Worm (Caenorhabditis elegans) whole organism, L4 larva: Measurements from ENCODE around the gene sre-14.
A peak's percentile ranks its signal among the peaks of the same experiment; 100 is the strongest.

Experiments
- F37D6.2 ChIP-seq: sonication (generic microtip); optimal IDR thresholded peaks from 2 replicates; lab custom pipeline; 2016; ENCODE audit warnings: mild to moderate bottlenecking, missing genetic modification characterization, missing compliant biosample characterization
- T20F7.1 ChIP-seq: fragments of 200-800 bp; sonication (Bioruptor generic); optimal IDR thresholded peaks from 2 replicates; lab custom pipeline; 2018; ENCODE audit warnings: mild to moderate bottlenecking, missing genetic modification characterization, missing compliant biosample characterization
- T26A8.4 ChIP-seq: fragments of 200-800 bp; sonication (Bioruptor generic); IDR thresholded peaks from 2 replicates; pipeline ENCODE4 v1.3.6; 2022; ENCODE audit warnings: missing genetic modification characterization, missing compliant biosample characterization
- Y105C5A.15 ChIP-seq: fragments of 200-800 bp; sonication (Bioruptor generic); IDR thresholded peaks from 2 replicates; pipeline ENCODE4 v1.3.6; 2022; ENCODE audit warnings: missing genetic modification characterization, missing compliant biosample characterization
- Y75B8A.6 ChIP-seq: fragments of 200-800 bp; sonication (Bioruptor generic); IDR thresholded peaks from 2 replicates; pipeline ENCODE4 v1.3.6; 2022; ENCODE audit warnings: missing genetic modification reagents, missing genetic modification characterization, missing compliant biosample characterization
- ZK546.5 ChIP-seq, 2 experiments: sonication (generic microtip); optimal IDR thresholded peaks; 2 replicates each; lab custom pipeline; 2017; ENCODE audit warnings: missing biosample characterization in 2 of 2, missing genetic modification characterization in 2 of 2
- aha-1 ChIP-seq: fragments of 150-350 bp; peaks from one replicate; lab custom pipeline; 2014; ENCODE audit warnings: missing biosample characterization, missing genetic modification characterization
- aly-2 ChIP-seq: sonication (generic microtip); optimal IDR thresholded peaks from 2 replicates; lab custom pipeline; 2018; ENCODE audit warnings: missing biosample characterization, missing genetic modification characterization
- ama-1 ChIP-seq: fragments of 150-350 bp; optimal IDR thresholded peaks from 2 replicates; lab custom pipeline; 2014; ENCODE audit warnings: inconsistent platforms, mixed read lengths
- arid-1 ChIP-seq: fragments of 200-800 bp; sonication (Bioruptor generic); conservative IDR thresholded peaks from 2 replicates; pipeline ENCODE4 v1.3.6; 2022; ENCODE audit warnings: missing genetic modification reagents, missing genetic modification characterization, missing compliant biosample characterization
- attf-4 ChIP-seq: sonication (generic microtip); optimal IDR thresholded peaks from 3 replicates; lab custom pipeline; 2017; ENCODE audit warnings: missing biosample characterization, missing genetic modification characterization
- ceh-82 ChIP-seq: sonication (generic microtip); optimal IDR thresholded peaks from 2 replicates; lab custom pipeline; 2017; ENCODE audit warnings: missing biosample characterization, missing genetic modification characterization
- daf-16 ChIP-seq, 3 experiments: sonication (generic microtip); optimal IDR thresholded peaks; 2 replicates each; lab custom pipeline; 2016 to 2017; ENCODE audit warnings: missing genetic modification characterization in 3 of 3, missing genetic modification reagents in 3 of 3, mild to moderate bottlenecking in 2 of 3, missing compliant biosample characterization in 2 of 3, missing biosample characterization in 1 of 3, moderate library complexity in 1 of 3
- daf-19 ChIP-seq: fragments of 200-800 bp; sonication (Bioruptor generic); conservative IDR thresholded peaks from 2 replicates; pipeline ENCODE4 v1.3.6; 2022; ENCODE audit warnings: missing genetic modification characterization, missing compliant biosample characterization
- egl-43 ChIP-seq: fragments of 200-800 bp; sonication (Bioruptor generic); IDR thresholded peaks from 2 replicates; pipeline ENCODE4 v1.3.6; 2022; ENCODE audit warnings: missing genetic modification reagents, missing genetic modification characterization, missing compliant biosample characterization
- fkh-10 ChIP-seq: fragments of 150-350 bp; optimal IDR thresholded peaks from 2 replicates; lab custom pipeline; 2014; ENCODE audit warnings: missing biosample characterization, missing genetic modification reagents, missing genetic modification characterization
- gei-8 ChIP-seq: fragments of 200-800 bp; sonication (Bioruptor generic); optimal IDR thresholded peaks from 2 replicates; lab custom pipeline; 2018; ENCODE audit warnings: mild to moderate bottlenecking, missing genetic modification characterization, missing compliant biosample characterization
- hif-1 ChIP-seq, 2 experiments: sonication (generic microtip); optimal IDR thresholded peaks; 2 replicates each; lab custom pipeline; 2016 to 2017; ENCODE audit warnings: missing compliant biosample characterization in 2 of 2, missing genetic modification characterization in 2 of 2, missing genetic modification reagents in 2 of 2, missing genotype in 2 of 2, mild to moderate bottlenecking in 1 of 2
- hlh-11 ChIP-seq: fragments of 200-800 bp; sonication (Bioruptor generic); optimal IDR thresholded peaks from 2 replicates; lab custom pipeline; 2018; ENCODE audit warnings: mild to moderate bottlenecking, missing genetic modification characterization, missing compliant biosample characterization
- lim-7 ChIP-seq: fragments of 200-800 bp; sonication (Bioruptor generic); IDR thresholded peaks from 2 replicates; pipeline ENCODE4 v1.3.6; 2022; ENCODE audit warnings: missing genetic modification characterization, missing compliant biosample characterization
- lin-13 ChIP-seq: fragments of 150-350 bp; optimal IDR thresholded peaks from 2 replicates; lab custom pipeline; 2014; ENCODE audit warnings: missing biosample characterization, missing genetic modification reagents, missing genetic modification characterization
- nhr-10 ChIP-seq: fragments of 150-350 bp; optimal IDR thresholded peaks from 2 replicates; lab custom pipeline; 2014; ENCODE audit warnings: missing biosample characterization, missing genetic modification characterization
- nhr-25 ChIP-seq: sonication (generic microtip); optimal IDR thresholded peaks from 2 replicates; lab custom pipeline; 2017; ENCODE audit warnings: missing genetic modification characterization, mild to moderate bottlenecking, missing compliant biosample characterization, antibody characterized with exemption, moderate library complexity, borderline replicate concordance; ENCODE audit not compliant: insufficient read depth
- nhr-28 ChIP-seq: fragments of 150-350 bp; optimal IDR thresholded peaks from 2 replicates; lab custom pipeline; 2014; ENCODE audit warnings: missing biosample characterization, missing genetic modification characterization
- nhr-48 ChIP-seq: sonication (generic microtip); optimal IDR thresholded peaks from 2 replicates; lab custom pipeline; 2016; ENCODE audit warnings: mild to moderate bottlenecking, missing genetic modification characterization, missing compliant biosample characterization
- rbr-2 ChIP-seq: sonication (generic microtip); optimal IDR thresholded peaks from 2 replicates; lab custom pipeline; 2016; ENCODE audit warnings: missing genotype, missing genetic modification characterization, missing compliant biosample characterization
- tag-97 ChIP-seq: fragments of 200-800 bp; sonication (Bioruptor generic); IDR thresholded peaks from 2 replicates; pipeline ENCODE4 v1.3.6; 2022; ENCODE audit warnings: missing genetic modification characterization, missing compliant biosample characterization
- unc-62 ChIP-seq, 3 experiments: fragments of 150-350 bp in 1 of 3; sonication (generic microtip); optimal IDR thresholded peaks in 2 of 3; peaks in 1 of 3; 1 replicate in 1 of 3; 2 replicates in 2 of 3; lab custom pipeline; 2014 to 2017; ENCODE audit warnings: missing biosample characterization in 3 of 3, missing genetic modification characterization in 3 of 3, missing genetic modification reagents in 3 of 3, missing genotype in 1 of 3
- zfp-2 ChIP-seq: sonication (generic microtip); optimal IDR thresholded peaks from 2 replicates; lab custom pipeline; 2016; ENCODE audit warnings: mild to moderate bottlenecking, missing genetic modification characterization, missing compliant biosample characterization
- zfp-3 ChIP-seq: fragments of 200-800 bp; sonication (Bioruptor generic); conservative IDR thresholded peaks from 2 replicates; pipeline ENCODE4 v1.3.6; 2022; ENCODE audit warnings: missing genetic modification reagents, missing genetic modification characterization, missing compliant biosample characterization

sre-14 gene

ce11 chrIV:12219309-12219708, 41.9 kb downstream of the sre-14 start, which contains the start of gene F35G2.5:
Gene F35G2.5 (plus strand): TSS chrIV:12219609.
- TF ChIP-seq zfp-2, result no peak
- TF ChIP-seq, all 104 proteins: peak for 0

ce11 chrIV:12218253-12218652, 43.0 kb downstream of the sre-14 start:
- TF ChIP-seq arid-1 (GFP tag; lab: Robert Waterston, UW) (no peak), hif-1 (tag; optimal IDR thresholded peaks at IDR 0.05; lab: Kevin White, UChicago) (peak; percentile 37 to 95), aha-1 (tag; lab: Kevin White, UChicago) (peak; percentile 54), Y105C5A.15 (GFP tag; lab: Robert Waterston, UW) (no peak)

- TF ChIP-seq F37D6.2 (tag; lab: Kevin White, UChicago) (no peak), lim-7 (no peak), ZK546.5 (tag; optimal IDR thresholded peaks at IDR 0.05; lab: Kevin White, UChicago) (no peak), zfp-3 (GFP tag; lab: Robert Waterston, UW) (no peak), tag-97 (GFP tag; lab: Robert Waterston, UW) (no peak), nhr-28 (tag; lab: Kevin White, UChicago) (peak; percentile 22), nhr-10 (tag; lab: Kevin White, UChicago) (no peak), rbr-2 (no peak), ama-1 (peak; percentile 63), hlh-11 (tag; lab: Kevin White, UChicago) (peak; percentile 8), attf-4 (no peak), nhr-25 (peak; percentile 58), nhr-48 (tag; lab: Kevin White, UChicago) (no peak), unc-62 (GFP tag; optimal IDR thresholded peaks at IDR 0.05 in 1 of 2; lab: Kevin White, UChicago) (peak in 1 of 2 experiments; percentile 80), unc-62 (tag; optimal IDR thresholded peaks at IDR 0.05; lab: Kevin White, UChicago) (no peak), aha-1 (tag; lab: Kevin White, UChicago) (no peak), aly-2 (tag; lab: Kevin White, UChicago) (no peak), Y75B8A.6 (no peak), fkh-10 (GFP tag; lab: Kevin White, UChicago) (no peak), T26A8.4 (GFP tag; lab: Robert Waterston, UW) (0 out of 2 replicates have a peak, but pooled peaks have one; percentile 34), lin-13 (GFP tag; lab: Kevin White, UChicago) (no peak)
Observed at ce11 chrIV:12217142-12217541, 44.1 kb downstream of the sre-14 start.

- peak; percentile 60; the same call in 1 of the 2 replicates for TF ChIP-seq egl-43
- TF ChIP-seq unc-62 (GFP tag; optimal IDR thresholded peaks at IDR 0.05 in 1 of 2; lab: Kevin White, UChicago), result peak in 1 of 2 experiments; percentile 89
- no peak for TF ChIP-seq unc-62 (tag; optimal IDR thresholded peaks at IDR 0.05; lab: Kevin White, UChicago)
- TF ChIP-seq ceh-82 (tag; lab: Kevin White, UChicago), result no peak
- no peak for TF ChIP-seq daf-19 (GFP tag; lab: Robert Waterston, UW)
- TF ChIP-seq ama-1, result peak; percentile 5
- TF ChIP-seq gei-8 (GFP tag; lab: Kevin White, UChicago), result no peak
- no peak for TF ChIP-seq F37D6.2 (tag; lab: Kevin White, UChicago)
- no peak for TF ChIP-seq T20F7.1 (GFP tag; lab: Kevin White, UChicago)
- peak in 1 of 2 experiments; percentile 9 for TF ChIP-seq hif-1 (tag; optimal IDR thresholded peaks at IDR 0.05; lab: Kevin White, UChicago)
- TF ChIP-seq hlh-11 (tag; lab: Kevin White, UChicago), result peak; percentile 42
Observed at ce11 chrIV:12215762-12216295, 45.4 kb downstream of the sre-14 start, which contains the start of gene phy-2. Gene phy-2 (minus strand): TSS chrIV:12215987.

- TF ChIP-seq T26A8.4 (GFP tag; lab: Robert Waterston, UW) (peak; percentile 48; the same call in 1 of the 2 replicates), rbr-2 (no peak), daf-16 (GFP tag; optimal IDR thresholded peaks at IDR 0.05; lab: Kevin White, UChicago) (no peak), daf-16 (tag; optimal IDR thresholded peaks at IDR 0.05; lab: Kevin White, UChicago) (no peak), aha-1 (tag; lab: Kevin White, UChicago) (peak; percentile 84)
- TF ChIP-seq, all 104 proteins: peak for 2
Observed at ce11 chrIV:12212814-12213213, 48.4 kb downstream of the sre-14 start.
